Fruit fly (Drosophila melanogaster) whole organism, prepupa: ENCODE data around the gene CG33309.

Experiments
- Blimp-1 ChIP-seq: fragments of 200-800 bp; sonication (Bioruptor generic); optimal IDR thresholded peaks from 3 replicates; lab custom pipeline; 2017; ENCODE audit warnings: missing biosample characterization, missing genetic modification characterization, mild to moderate bottlenecking, moderate library complexity, missing genetic modification reagents
- CG10631 ChIP-seq: fragments of 200-800 bp; sonication (Bioruptor generic); optimal IDR thresholded peaks from 2 replicates; lab custom pipeline; 2016; ENCODE audit warnings: missing biosample characterization, missing genetic modification characterization
- CG16779 ChIP-seq: fragments of 200-800 bp; sonication (Bioruptor generic); optimal IDR thresholded peaks from 3 replicates; lab custom pipeline; 2017; ENCODE audit warnings: missing biosample characterization, mild to moderate bottlenecking, missing genetic modification characterization
- CG4318 ChIP-seq: fragments of 200-800 bp; sonication (Bioruptor generic); optimal IDR thresholded peaks from 3 replicates; lab custom pipeline; 2017; ENCODE audit warnings: missing biosample characterization, mild to moderate bottlenecking, missing genetic modification characterization
- CG6276 ChIP-seq: fragments of 200-800 bp; sonication (Bioruptor generic); optimal IDR thresholded peaks from 2 replicates; lab custom pipeline; 2017; ENCODE audit warnings: missing biosample characterization, mild to moderate bottlenecking, missing genetic modification characterization
- Gug ChIP-seq: fragments of 200-800 bp; sonication (Bioruptor generic); IDR thresholded peaks from 2 replicates; pipeline ENCODE4 v1.3.6; 2022; ENCODE audit warnings: missing biosample characterization, missing genetic modification characterization
- Hr4 ChIP-seq: fragments of 200-800 bp; sonication (Bioruptor generic); optimal IDR thresholded peaks from 3 replicates; lab custom pipeline; 2016; ENCODE audit warnings: missing biosample characterization, missing genetic modification characterization
- Met ChIP-seq: fragments of 200-800 bp; sonication (Bioruptor generic); optimal IDR thresholded peaks from 3 replicates; lab custom pipeline; 2016; ENCODE audit warnings: missing biosample characterization, missing genetic modification characterization
- Sox102F ChIP-seq: fragments of 200-800 bp; sonication (Bioruptor generic); optimal IDR thresholded peaks from 2 replicates; lab custom pipeline; 2016; ENCODE audit warnings: missing biosample characterization, mild to moderate bottlenecking, missing genetic modification characterization
- eg ChIP-seq: fragments of 200-800 bp; sonication (Bioruptor generic); IDR thresholded peaks from 3 replicates; pipeline ENCODE4 v1.3.6; 2022; ENCODE audit warnings: missing biosample characterization, missing genetic modification characterization
- fd85E ChIP-seq: fragments of 200-800 bp; sonication (Bioruptor generic); optimal IDR thresholded peaks from 3 replicates; lab custom pipeline; 2016; ENCODE audit warnings: missing biosample characterization, missing genetic modification characterization
- fkh ChIP-seq: fragments of 200-800 bp; sonication (Bioruptor generic); optimal IDR thresholded peaks from 3 replicates; lab custom pipeline; 2017; ENCODE audit warnings: missing biosample characterization, mild to moderate bottlenecking, missing genetic modification characterization, moderate library complexity
- ss ChIP-seq, 2 experiments: fragments of 200-800 bp; sonication (Bioruptor generic); optimal IDR thresholded peaks; 2 replicates in 1 of 2; 3 replicates in 1 of 2; lab custom pipeline; 2017 to 2018; ENCODE audit warnings: mild to moderate bottlenecking in 2 of 2, missing biosample characterization in 2 of 2, missing genetic modification characterization in 2 of 2, moderate library complexity in 1 of 2
- vri ChIP-seq: fragments of 200-800 bp; sonication (Bioruptor generic); optimal IDR thresholded peaks from 3 replicates; lab custom pipeline; 2016; ENCODE audit warnings: missing biosample characterization, mild to moderate bottlenecking, missing genetic modification characterization

- TF ChIP-seq Gug (no peak), CG6276 (GFP tag; lab: Kevin White, UChicago) (no peak), fd85E (GFP tag; lab: Kevin White, UChicago) (no peak), ss (GFP tag; optimal IDR thresholded peaks at IDR 0.05; lab: Kevin White, UChicago) (no peak), Hr4 (GFP tag; lab: Kevin White, UChicago) (no peak), fkh (GFP tag; lab: Kevin White, UChicago) (no peak), Met (GFP tag; lab: Kevin White, UChicago) (no peak), CG16779 (tag; lab: Kevin White, UChicago) (no peak), Sox102F (GFP tag; lab: Kevin White, UChicago) (no peak), eg (GFP tag; lab: Robert Waterston, UW) (no peak), CG4318 (GFP tag; lab: Kevin White, UChicago) (no peak), Blimp-1 (no peak), vri (GFP tag; lab: Kevin White, UChicago) (no peak), CG10631 (no peak)
Observed at dm6 chr2L:14774713-14775112, 35.8 kb upstream of the CG33309 start, which contains the start of gene CG4650.
